Worm (Caenorhabditis elegans): ENCODE measurements around the gene ampd-1.

DNA sequence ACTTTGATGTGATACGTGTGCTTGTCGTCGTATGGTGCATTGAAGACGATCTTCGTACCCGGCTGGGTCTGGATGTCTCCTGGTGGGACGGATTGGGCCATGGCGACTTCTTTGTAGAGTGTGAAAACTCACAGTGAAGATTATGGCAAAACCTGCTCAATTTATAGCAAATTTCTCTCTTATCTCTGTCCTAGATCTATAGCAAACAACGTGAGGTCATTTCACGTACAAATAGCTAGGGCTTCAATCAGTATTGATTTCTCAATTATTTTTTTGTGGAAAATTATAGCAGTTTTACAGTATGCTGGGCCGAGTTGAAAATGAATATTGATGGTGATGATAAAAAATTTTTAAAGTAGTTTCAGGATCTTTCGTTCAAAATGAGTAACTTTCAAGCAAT is 46.1 kb upstream of the ampd-1 start, which contains the start of gene msp-45:
- no peak for TF ChIP-seq ztf-29 (GFP tag; IDR thresholded peaks at IDR 0.05)
- TF ChIP-seq ztf-23 (GFP tag; IDR thresholded peaks at IDR 0.05): no peak
- no peak for TF ChIP-seq flt-1 (GFP tag; IDR thresholded peaks at IDR 0.05)
- no peak for TF ChIP-seq T22C8.4 (GFP tag; IDR thresholded peaks at IDR 0.05)

Measured in whole organism, midembryonic.